Fruit fly (Drosophila melanogaster) whole organism, embryonic: Measurements from ENCODE around the gene Ugt37C2.

Experiments used
- CG10267 ChIP-seq: fragments of 200-800 bp; sonication (Bioruptor generic); optimal IDR thresholded peaks from 2 replicates; lab custom pipeline; 2018; ENCODE audit warnings: missing biosample characterization, mild to moderate bottlenecking, missing genetic modification characterization, moderate library complexity
- CG10543 ChIP-seq: fragments of 200-800 bp; sonication (Bioruptor generic); optimal IDR thresholded peaks from 3 replicates; lab custom pipeline; 2017; ENCODE audit warnings: missing biosample characterization, mild to moderate bottlenecking, missing genetic modification characterization, moderate library complexity
- CG11504 ChIP-seq: fragments of 200-800 bp; sonication (Bioruptor generic); optimal IDR thresholded peaks from 3 replicates; lab custom pipeline; 2019; ENCODE audit warnings: missing biosample characterization, mild to moderate bottlenecking, missing genetic modification characterization, moderate library complexity
- CG11723 ChIP-seq: fragments of 200-800 bp; sonication (Bioruptor generic); optimal IDR thresholded peaks from 2 replicates; lab custom pipeline; 2017; ENCODE audit warnings: missing biosample characterization, mild to moderate bottlenecking, missing genetic modification characterization
- CG12219 ChIP-seq: fragments of 200-800 bp; sonication (Bioruptor generic); optimal IDR thresholded peaks from 3 replicates; lab custom pipeline; 2018; ENCODE audit warnings: missing biosample characterization, mild to moderate bottlenecking, missing genetic modification characterization
- CG15011 ChIP-seq: fragments of 200-800 bp; sonication (Bioruptor generic); optimal IDR thresholded peaks from 3 replicates; lab custom pipeline; 2018; ENCODE audit warnings: missing biosample characterization, mild to moderate bottlenecking, missing genetic modification characterization
- CG15269 ChIP-seq: fragments of 200-800 bp; sonication (Bioruptor generic); optimal IDR thresholded peaks from 2 replicates; lab custom pipeline; 2018; ENCODE audit warnings: missing biosample characterization, mild to moderate bottlenecking, missing genetic modification characterization, moderate library complexity
- CG15514 ChIP-seq: fragments of 200-800 bp; sonication (Bioruptor generic); optimal IDR thresholded peaks from 3 replicates; lab custom pipeline; 2017; ENCODE audit warnings: missing biosample characterization, missing genetic modification characterization, mild to moderate bottlenecking, moderate library complexity, missing genetic modification reagents
- CG18011 ChIP-seq: fragments of 200-800 bp; sonication (Bioruptor generic); optimal IDR thresholded peaks from 2 replicates; lab custom pipeline; 2017; ENCODE audit warnings: missing biosample characterization, missing genetic modification characterization, mild to moderate bottlenecking, moderate library complexity, missing genotype
- CG3726 ChIP-seq: fragments of 200-800 bp; sonication (Bioruptor generic); IDR thresholded peaks from 3 replicates; pipeline ENCODE4, ENCODE4 v1.3.6; 2022; ENCODE audit warnings: missing biosample characterization, missing genetic modification characterization
- CG42726 ChIP-seq: fragments of 200-800 bp; sonication (Bioruptor generic); IDR thresholded peaks from 2 replicates; pipeline ENCODE4 v1.3.6; 2022; ENCODE audit warnings: missing biosample characterization, missing genetic modification characterization; ENCODE audit not compliant: partially characterized antibody
- CG7357 ChIP-seq: fragments of 200-800 bp; sonication (Bioruptor generic); IDR thresholded peaks from 3 replicates; pipeline ENCODE4 v1.3.6; 2022; ENCODE audit warnings: missing biosample characterization, missing genetic modification characterization
- CG9437 ChIP-seq: fragments of 200-800 bp; sonication (Bioruptor generic); optimal IDR thresholded peaks from 2 replicates; lab custom pipeline; 2018; ENCODE audit warnings: missing biosample characterization, mild to moderate bottlenecking, missing genetic modification characterization
- CG9797 ChIP-seq: fragments of 200-800 bp; sonication (Bioruptor generic); optimal IDR thresholded peaks from 3 replicates; lab custom pipeline; 2018; ENCODE audit warnings: missing biosample characterization, mild to moderate bottlenecking, missing genetic modification characterization
- CG9876 ChIP-seq: fragments of 200-800 bp; sonication (Bioruptor generic); optimal IDR thresholded peaks from 2 replicates; lab custom pipeline; 2016; ENCODE audit warnings: missing biosample characterization, missing genetic modification characterization
- CTCF ChIP-seq: fragments of 200-800 bp; sonication (Bioruptor generic); optimal IDR thresholded peaks from 2 replicates; lab custom pipeline; 2017; ENCODE audit warnings: missing biosample characterization, mild to moderate bottlenecking, missing genetic modification characterization, moderate library complexity
- D19A ChIP-seq: fragments of 200-800 bp; optimal IDR thresholded peaks from 3 replicates; lab custom pipeline; 2019; ENCODE audit warnings: missing biosample characterization, mild to moderate bottlenecking, missing genetic modification characterization, moderate library complexity
- Dfd ChIP-seq, 2 experiments: fragments of >200 bp; optimal IDR thresholded peaks; 2 replicates each; lab custom pipeline; 2017; ENCODE audit warnings: missing biosample characterization in 2 of 2, missing genetic modification characterization in 2 of 2
- Dll ChIP-seq: fragments of 200-800 bp; sonication (Bioruptor generic); IDR thresholded peaks from 4 replicates; pipeline ENCODE4 v1.3.6; 2022; ENCODE audit warnings: missing biosample characterization, missing genetic modification characterization; ENCODE audit not compliant: partially characterized antibody
- Doc3 ChIP-seq: fragments of 200-800 bp; sonication (Bioruptor generic); IDR thresholded peaks from 3 replicates; pipeline ENCODE4 v1.3.6; 2022; ENCODE audit warnings: missing biosample characterization, missing genetic modification characterization; ENCODE audit not compliant: partially characterized antibody
- Hmr ChIP-seq: fragments of 200-800 bp; sonication (Bioruptor generic); optimal IDR thresholded peaks from 3 replicates; lab custom pipeline; 2017; ENCODE audit warnings: mild to moderate bottlenecking, missing biosample characterization, missing genetic modification reagents, missing genetic modification characterization
- NK7.1 ChIP-seq: fragments of 200-800 bp; sonication (Bioruptor generic); optimal IDR thresholded peaks from 3 replicates; lab custom pipeline; 2016; ENCODE audit warnings: missing biosample characterization, missing genetic modification characterization
- Nf-YB ChIP-seq: fragments of 200-800 bp; sonication (Bioruptor generic); optimal IDR thresholded peaks from 3 replicates; lab custom pipeline; 2019; ENCODE audit warnings: missing biosample characterization, mild to moderate bottlenecking, missing genetic modification characterization, moderate library complexity
- Opbp ChIP-seq: fragments of 200-800 bp; sonication (Bioruptor generic); IDR thresholded peaks from 3 replicates; pipeline ENCODE4 v1.3.6; 2022; ENCODE audit warnings: missing biosample characterization, missing genetic modification characterization; ENCODE audit not compliant: partially characterized antibody
- PHDP ChIP-seq: fragments of 200-800 bp; sonication (Bioruptor generic); optimal IDR thresholded peaks from 3 replicates; lab custom pipeline; 2018; ENCODE audit warnings: missing biosample characterization, mild to moderate bottlenecking, missing genetic modification characterization, moderate library complexity
- Sox100B ChIP-seq: fragments of 200-800 bp; sonication (Bioruptor generic); optimal IDR thresholded peaks from 3 replicates; lab custom pipeline; 2018; ENCODE audit warnings: missing biosample characterization, mild to moderate bottlenecking, missing genetic modification characterization
- ab ChIP-seq: fragments of 200-800 bp; sonication (Bioruptor generic); optimal IDR thresholded peaks from 2 replicates; lab custom pipeline; 2016; ENCODE audit warnings: missing biosample characterization, missing genetic modification characterization
- abd-A ChIP-seq: fragments of 200-800 bp; sonication (Bioruptor generic); optimal IDR thresholded peaks from 3 replicates; lab custom pipeline; 2019; ENCODE audit warnings: missing biosample characterization, mild to moderate bottlenecking, missing genetic modification characterization, moderate library complexity
- az2 ChIP-seq: fragments of 200-800 bp; sonication (Bioruptor generic); optimal IDR thresholded peaks from 3 replicates; lab custom pipeline; 2016; ENCODE audit warnings: missing biosample characterization, missing genetic modification characterization
- chinmo ChIP-seq: fragments of 200-800 bp; sonication (Bioruptor generic); IDR thresholded peaks from 4 replicates; pipeline ENCODE4 v1.3.6; 2022; ENCODE audit warnings: missing biosample characterization, missing genetic modification characterization; ENCODE audit not compliant: partially characterized antibody
- da ChIP-seq: fragments of 200-800 bp; sonication (Bioruptor generic); optimal IDR thresholded peaks from 2 replicates; lab custom pipeline; 2016; ENCODE audit warnings: missing biosample characterization, missing genetic modification characterization
- h ChIP-seq: fragments of >200 bp; optimal IDR thresholded peaks from 2 replicates; lab custom pipeline; 2017
- hkb ChIP-seq, 2 experiments: fragments of 200-800 bp in 1 of 2; fragments of >200 bp in 1 of 2; sonication (Bioruptor generic) in 1 of 2; IDR thresholded peaks in 1 of 2; optimal IDR thresholded peaks in 1 of 2; 2 replicates each; pipeline versions ENCODE4 v1.3.6 to Lab custom; 2017 to 2022; ENCODE audit warnings: missing biosample characterization in 1 of 2, missing genetic modification characterization in 1 of 2
- jumu ChIP-seq: fragments of 200-800 bp; sonication (Bioruptor generic); optimal IDR thresholded peaks from 3 replicates; lab custom pipeline; 2016; ENCODE audit warnings: missing biosample characterization, missing genetic modification characterization
- nerfin-2 ChIP-seq: fragments of 200-800 bp; sonication (Bioruptor generic); IDR thresholded peaks from 2 replicates; pipeline ENCODE4 v1.3.6; 2022; ENCODE audit warnings: missing biosample characterization, missing genetic modification characterization; ENCODE audit not compliant: partially characterized antibody
- nom ChIP-seq: fragments of 200-800 bp; sonication (Bioruptor generic); optimal IDR thresholded peaks from 2 replicates; lab custom pipeline; 2017; ENCODE audit warnings: missing biosample characterization, missing genetic modification characterization, mild to moderate bottlenecking, moderate library complexity, missing genetic modification reagents
- pb ChIP-seq: fragments of 200-800 bp; sonication (Bioruptor generic); optimal IDR thresholded peaks from 3 replicates; lab custom pipeline; 2016; ENCODE audit warnings: missing biosample characterization, missing genetic modification characterization
- pita ChIP-seq: fragments of 200-800 bp; sonication (Bioruptor generic); optimal IDR thresholded peaks from 2 replicates; lab custom pipeline; 2017; ENCODE audit warnings: missing biosample characterization, mild to moderate bottlenecking, missing genetic modification characterization
- ranshi ChIP-seq: fragments of 200-800 bp; sonication (Bioruptor generic); IDR thresholded peaks from 2 replicates; pipeline ENCODE4 v1.3.6; 2022; ENCODE audit warnings: missing biosample characterization, missing genetic modification characterization
- row ChIP-seq: fragments of 200-800 bp; sonication (Bioruptor generic); IDR thresholded peaks from 3 replicates; pipeline ENCODE4 v1.3.6; 2022; ENCODE audit warnings: missing biosample characterization, missing genetic modification characterization
- salm ChIP-seq: fragments of 200-800 bp; sonication (Bioruptor generic); optimal IDR thresholded peaks from 2 replicates; lab custom pipeline; 2018; ENCODE audit warnings: missing biosample characterization, mild to moderate bottlenecking, missing genetic modification characterization
- scrt ChIP-seq: fragments of 200-800 bp; sonication (Bioruptor generic); optimal IDR thresholded peaks from 2 replicates; lab custom pipeline; 2018; ENCODE audit warnings: missing biosample characterization, mild to moderate bottlenecking, missing genetic modification characterization, moderate library complexity
- sd ChIP-seq: fragments of 200-800 bp; sonication (Bioruptor generic); optimal IDR thresholded peaks from 3 replicates; lab custom pipeline; 2018; ENCODE audit warnings: missing biosample characterization, mild to moderate bottlenecking, missing genetic modification characterization, moderate library complexity
- shn ChIP-seq: fragments of 200-800 bp; sonication (Bioruptor generic); optimal IDR thresholded peaks from 3 replicates; lab custom pipeline; 2016; ENCODE audit warnings: missing biosample characterization, missing genetic modification characterization
- slp2 ChIP-seq: fragments of 200-800 bp; sonication (Bioruptor generic); optimal IDR thresholded peaks from 2 replicates; lab custom pipeline; 2016; ENCODE audit warnings: missing biosample characterization, missing genetic modification characterization
- sna ChIP-seq: fragments of 200-800 bp; sonication (Bioruptor generic); IDR thresholded peaks from 2 replicates; pipeline ENCODE4 v1.3.6; 2022; ENCODE audit warnings: missing biosample characterization, missing genetic modification characterization; ENCODE audit not compliant: partially characterized antibody
- tap ChIP-seq: fragments of 200-800 bp; optimal IDR thresholded peaks from 3 replicates; lab custom pipeline; 2019; ENCODE audit warnings: missing biosample characterization, mild to moderate bottlenecking, missing genetic modification characterization, moderate library complexity
- wdn ChIP-seq: fragments of 200-800 bp; sonication (Bioruptor generic); IDR thresholded peaks from 2 replicates; pipeline ENCODE4 v1.3.6; 2022; ENCODE audit warnings: missing biosample characterization, missing genetic modification characterization
- yki ChIP-seq: fragments of >200 bp; optimal IDR thresholded peaks from 3 replicates; lab custom pipeline; 2018
- zfh1 ChIP-seq: fragments of 200-800 bp; sonication (Bioruptor generic); IDR thresholded peaks from 3 replicates; pipeline ENCODE4 v1.3.6; 2022; ENCODE audit warnings: missing biosample characterization, missing genetic modification characterization

Ugt37C2 gene

DNA sequence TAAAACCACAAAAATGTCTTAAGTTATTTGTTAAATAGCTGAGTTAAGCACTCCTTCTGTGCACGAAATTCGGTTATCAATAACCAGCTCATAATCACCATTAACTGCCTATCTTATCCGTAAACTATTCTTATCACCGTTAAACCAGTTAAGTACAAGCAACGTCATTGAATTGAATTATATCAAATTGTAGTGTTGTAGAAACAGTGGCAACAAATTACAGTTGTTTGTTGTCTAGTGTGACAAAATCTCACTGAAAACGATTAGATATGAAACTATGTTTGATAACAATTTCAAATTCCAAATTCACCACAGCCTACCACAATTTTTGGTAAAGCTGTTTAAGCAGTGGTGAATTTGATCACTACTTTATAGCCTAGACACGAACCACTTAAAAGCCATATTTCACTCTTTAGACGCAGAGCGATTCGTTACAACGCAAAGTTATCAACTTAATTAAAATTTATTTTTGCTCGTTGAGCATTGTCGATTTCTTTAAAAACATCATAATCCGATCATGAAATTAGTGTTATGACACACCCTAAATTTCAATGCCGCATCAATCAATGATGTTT lies 7.7 kb downstream of the Ugt37C2 start (continued):
- TF ChIP-seq yki (lab: Kevin White, UChicago): no peak
- TF ChIP-seq CG42726 (GFP tag; lab: Robert Waterston, UW): no peak
- peak; percentile 44 for TF ChIP-seq pita (GFP tag; lab: Kevin White, UChicago)
- no peak for TF ChIP-seq Dll (GFP tag; lab: Robert Waterston, UW)
- TF ChIP-seq CG9797 (GFP tag; lab: Kevin White, UChicago): no peak
- TF ChIP-seq sna (GFP tag; lab: Robert Waterston, UW): no peak
- TF ChIP-seq zfh1 (GFP tag; lab: Robert Waterston, UW): no peak
- no peak for TF ChIP-seq D19A (tag; lab: Kevin White, UChicago)
- TF ChIP-seq CG9876 (GFP tag; lab: Kevin White, UChicago): no peak
- no peak for TF ChIP-seq PHDP (tag; lab: Kevin White, UChicago)
- TF ChIP-seq Nf-YB (GFP tag; lab: Kevin White, UChicago): no peak
- no peak for TF ChIP-seq h
- TF ChIP-seq CG11723 (GFP tag; lab: Kevin White, UChicago): no peak
- no peak for TF ChIP-seq az2 (GFP tag; lab: Kevin White, UChicago)
- TF ChIP-seq scrt (GFP tag; lab: Kevin White, UChicago): no peak
- no peak for TF ChIP-seq CG11504 (tag; lab: Kevin White, UChicago)
- no peak for TF ChIP-seq jumu (GFP tag; lab: Kevin White, UChicago)
- TF ChIP-seq abd-A: no peak
- TF ChIP-seq chinmo (GFP tag; lab: Robert Waterston, UW): 0 out of 4 replicates have a peak, but pooled peaks have one; percentile 18
- TF ChIP-seq da (GFP tag; lab: Kevin White, UChicago): no peak
- peak; percentile 24 for TF ChIP-seq sd (tag; lab: Kevin White, UChicago)
- TF ChIP-seq CG9437 (GFP tag; lab: Kevin White, UChicago): no peak
- no peak for TF ChIP-seq CG10267 (tag; lab: Kevin White, UChicago)
- no peak for TF ChIP-seq CG18011 (GFP tag; lab: Kevin White, UChicago)
- TF ChIP-seq tap: peak; percentile 17
- no peak for TF ChIP-seq Dfd (GFP tag; optimal IDR thresholded peaks at IDR 0.05; lab: Kevin White, UChicago)
- no peak for TF ChIP-seq CG12219 (GFP tag; lab: Kevin White, UChicago)
- TF ChIP-seq CG15514 (GFP tag; lab: Kevin White, UChicago): no peak
- no peak for TF ChIP-seq ab
- TF ChIP-seq CG15269 (tag; lab: Kevin White, UChicago): no peak
- TF ChIP-seq CG3726 (GFP tag; lab: Robert Waterston, UW): no peak
- no peak for TF ChIP-seq ranshi (GFP tag; lab: Robert Waterston, UW)
- no peak for TF ChIP-seq shn (GFP tag; lab: Kevin White, UChicago)
- TF ChIP-seq CTCF (GFP tag; lab: Kevin White, UChicago): peak; percentile 54
- TF ChIP-seq salm (tag; lab: Kevin White, UChicago): peak; percentile 2
- TF ChIP-seq Hmr (GFP tag; lab: Kevin White, UChicago): peak; percentile 32
- TF ChIP-seq hkb (optimal IDR thresholded peaks at IDR 0.05; lab: Kevin White, UChicago): no peak
- no peak for TF ChIP-seq hkb (GFP tag; IDR thresholded peaks at IDR 0.05; lab: Robert Waterston, UW)
- peak; percentile 51; the same call in 1 of the 3 replicates for TF ChIP-seq Opbp (GFP tag; lab: Robert Waterston, UW)
- peak; percentile 4 for TF ChIP-seq CG10543 (GFP tag; lab: Kevin White, UChicago)
- no peak for TF ChIP-seq Sox100B (GFP tag; lab: Kevin White, UChicago)
- no peak for TF ChIP-seq nerfin-2
- no peak for TF ChIP-seq NK7.1 (GFP tag; lab: Kevin White, UChicago)
- TF ChIP-seq Doc3: no peak
- no peak for TF ChIP-seq wdn (GFP tag; lab: Robert Waterston, UW)
- no peak for TF ChIP-seq pb
- TF ChIP-seq row (GFP tag; lab: Robert Waterston, UW): peak; percentile 9; the same call in 1 of the 3 replicates
- no peak for TF ChIP-seq nom (GFP tag; lab: Kevin White, UChicago)
- TF ChIP-seq slp2 (GFP tag; lab: Kevin White, UChicago): no peak
- no peak for TF ChIP-seq CG7357 (GFP tag; lab: Robert Waterston, UW)
- TF ChIP-seq CG15011: no peak
